Fruit fly (Drosophila melanogaster) whole organism, embryonic: ENCODE measurements around the gene CG9717.

ENCODE experiments used
- Bdp1 ChIP-seq: fragments of 200-800 bp; sonication (Bioruptor generic); optimal IDR thresholded peaks from 3 replicates; lab custom pipeline; 2016; ENCODE audit warnings: missing biosample characterization, missing genetic modification characterization
- CG10267 ChIP-seq: fragments of 200-800 bp; sonication (Bioruptor generic); optimal IDR thresholded peaks from 2 replicates; lab custom pipeline; 2018; ENCODE audit warnings: missing biosample characterization, mild to moderate bottlenecking, missing genetic modification characterization, moderate library complexity
- CG10654 ChIP-seq: fragments of 200-800 bp; sonication (Bioruptor generic); optimal IDR thresholded peaks from 2 replicates; lab custom pipeline; 2016; ENCODE audit warnings: missing biosample characterization, missing genetic modification characterization
- CG12659 ChIP-seq: fragments of 200-800 bp; sonication (Bioruptor generic); optimal IDR thresholded peaks from 3 replicates; lab custom pipeline; 2017; ENCODE audit warnings: mild to moderate bottlenecking, missing biosample characterization, missing genetic modification reagents, missing genetic modification characterization
- CG13775 ChIP-seq: fragments of 200-800 bp; sonication (Bioruptor generic); optimal IDR thresholded peaks from 3 replicates; lab custom pipeline; 2017; ENCODE audit warnings: missing biosample characterization, mild to moderate bottlenecking, missing genetic modification characterization
- CG13894 ChIP-seq: fragments of 200-800 bp; sonication (Bioruptor generic); optimal IDR thresholded peaks from 3 replicates; lab custom pipeline; 2018; ENCODE audit warnings: missing biosample characterization, mild to moderate bottlenecking, missing genetic modification characterization, moderate library complexity
- CG1603 ChIP-seq: fragments of 200-800 bp; sonication (Bioruptor generic); optimal IDR thresholded peaks from 2 replicates; lab custom pipeline; 2019; ENCODE audit warnings: missing biosample characterization, mild to moderate bottlenecking, missing genetic modification characterization, moderate library complexity
- CG16815 ChIP-seq: fragments of 200-800 bp; sonication (Bioruptor generic); optimal IDR thresholded peaks from 3 replicates; lab custom pipeline; 2017; ENCODE audit warnings: missing biosample characterization, mild to moderate bottlenecking, missing genetic modification characterization
- CG17385 ChIP-seq: fragments of 200-800 bp; sonication (Bioruptor generic); optimal IDR thresholded peaks from 3 replicates; lab custom pipeline; 2018; ENCODE audit warnings: missing biosample characterization, mild to moderate bottlenecking, missing genetic modification characterization
- CG2129 ChIP-seq: fragments of 200-800 bp; sonication (Bioruptor generic); IDR thresholded peaks from 2 replicates; pipeline ENCODE4 v1.3.6; 2022; ENCODE audit warnings: missing biosample characterization, missing genetic modification characterization; ENCODE audit not compliant: partially characterized antibody
- CG42726 ChIP-seq: fragments of 200-800 bp; sonication (Bioruptor generic); IDR thresholded peaks from 2 replicates; pipeline ENCODE4 v1.3.6; 2022; ENCODE audit warnings: missing biosample characterization, missing genetic modification characterization; ENCODE audit not compliant: partially characterized antibody
- CG5180 ChIP-seq: fragments of 200-800 bp; sonication (Bioruptor generic); optimal IDR thresholded peaks from 3 replicates; lab custom pipeline; 2017; ENCODE audit warnings: missing biosample characterization, missing genetic modification characterization, mild to moderate bottlenecking, moderate library complexity, missing genetic modification reagents
- CG7271 ChIP-seq: fragments of 200-800 bp; sonication (Bioruptor generic); optimal IDR thresholded peaks from 2 replicates; lab custom pipeline; 2018; ENCODE audit warnings: missing biosample characterization, mild to moderate bottlenecking, missing genetic modification characterization, moderate library complexity
- CG8089 ChIP-seq: fragments of 200-800 bp; sonication (Bioruptor generic); optimal IDR thresholded peaks from 3 replicates; lab custom pipeline; 2016; ENCODE audit warnings: missing biosample characterization, missing genetic modification characterization
- CG9609 ChIP-seq: fragments of 200-800 bp; sonication (Bioruptor generic); optimal IDR thresholded peaks from 3 replicates; lab custom pipeline; 2016; ENCODE audit warnings: missing biosample characterization, missing genetic modification characterization
- CG9727 ChIP-seq: fragments of 200-800 bp; sonication (Bioruptor generic); optimal IDR thresholded peaks from 3 replicates; lab custom pipeline; 2017; ENCODE audit warnings: missing biosample characterization, mild to moderate bottlenecking, missing genetic modification characterization
- CG9876 ChIP-seq: fragments of 200-800 bp; sonication (Bioruptor generic); optimal IDR thresholded peaks from 2 replicates; lab custom pipeline; 2016; ENCODE audit warnings: missing biosample characterization, missing genetic modification characterization
- CHES-1-like ChIP-seq: fragments of 200-800 bp; sonication (Bioruptor generic); optimal IDR thresholded peaks from 2 replicates; lab custom pipeline; 2016; ENCODE audit warnings: missing biosample characterization, missing genetic modification characterization
- CkIIα-i1 ChIP-seq: fragments of 200-800 bp; sonication (Bioruptor generic); IDR thresholded peaks from 2 replicates; pipeline ENCODE4 v1.3.6; 2022; ENCODE audit warnings: missing biosample characterization, missing genetic modification characterization
- Eip74EF ChIP-seq, 2 experiments: fragments of 200-800 bp in 1 of 2; fragments of >200 bp in 1 of 2; sonication (Bioruptor generic) in 1 of 2; optimal IDR thresholded peaks; 2 replicates each; lab custom pipeline; 2017 to 2019; ENCODE audit warnings: missing biosample characterization in 2 of 2, missing genetic modification characterization in 2 of 2, mild to moderate bottlenecking in 1 of 2, moderate library complexity in 1 of 2
- Fer1 ChIP-seq: fragments of 200-800 bp; sonication (Bioruptor generic); optimal IDR thresholded peaks from 2 replicates; lab custom pipeline; 2017; ENCODE audit warnings: missing biosample characterization, mild to moderate bottlenecking, missing genetic modification characterization
- Fer3 ChIP-seq: fragments of 200-800 bp; sonication (Bioruptor generic); optimal IDR thresholded peaks from 2 replicates; lab custom pipeline; 2018; ENCODE audit warnings: missing biosample characterization, mild to moderate bottlenecking, missing genetic modification characterization, moderate library complexity
- Gug ChIP-seq: fragments of 200-800 bp; sonication (Bioruptor generic); IDR thresholded peaks from 4 replicates; pipeline ENCODE4 v1.3.6; 2022; ENCODE audit warnings: missing biosample characterization, missing genetic modification characterization
- Hand ChIP-seq: fragments of 200-800 bp; sonication (Bioruptor generic); optimal IDR thresholded peaks from 2 replicates; lab custom pipeline; 2017; ENCODE audit warnings: mild to moderate bottlenecking, missing biosample characterization, missing genetic modification reagents, missing genetic modification characterization
- HmgD ChIP-seq: fragments of 200-800 bp; sonication (Bioruptor generic); optimal IDR thresholded peaks from 3 replicates; lab custom pipeline; 2016; ENCODE audit warnings: missing biosample characterization, missing genetic modification characterization
- MESR4 ChIP-seq: fragments of 200-800 bp; sonication (Bioruptor generic); optimal IDR thresholded peaks from 2 replicates; lab custom pipeline; 2018; ENCODE audit warnings: missing biosample characterization, mild to moderate bottlenecking, missing genetic modification characterization, moderate library complexity
- Vsx1 ChIP-seq: fragments of 200-800 bp; sonication (Bioruptor generic); optimal IDR thresholded peaks from 2 replicates; lab custom pipeline; 2017; ENCODE audit warnings: missing biosample characterization, mild to moderate bottlenecking, missing genetic modification characterization, missing genetic modification reagents
- al ChIP-seq: fragments of 200-800 bp; sonication (Bioruptor generic); IDR thresholded peaks from 2 replicates; pipeline ENCODE4 v1.3.6; 2022; ENCODE audit warnings: missing biosample characterization, missing genetic modification characterization
- ara ChIP-seq: fragments of 200-800 bp; sonication (Bioruptor generic); IDR thresholded peaks from 2 replicates; pipeline ENCODE4 v1.3.6; 2022; ENCODE audit warnings: missing biosample characterization, missing genetic modification characterization
- bowl ChIP-seq: fragments of 200-800 bp; sonication (Bioruptor generic); IDR thresholded peaks from 2 replicates; pipeline ENCODE4 v1.3.6; 2022; ENCODE audit warnings: missing biosample characterization, missing genetic modification characterization
- btn ChIP-seq: fragments of 200-800 bp; sonication (Bioruptor generic); optimal IDR thresholded peaks from 2 replicates; lab custom pipeline; 2016; ENCODE audit warnings: missing biosample characterization, missing genetic modification characterization
- cg ChIP-seq: fragments of 200-800 bp; sonication (Bioruptor generic); optimal IDR thresholded peaks from 3 replicates; lab custom pipeline; 2019; ENCODE audit warnings: missing biosample characterization, mild to moderate bottlenecking, missing genetic modification characterization, moderate library complexity
- crol ChIP-seq: fragments of 200-800 bp; sonication (Bioruptor generic); IDR thresholded peaks from 2 replicates; pipeline ENCODE4 v1.3.6; 2022; ENCODE audit warnings: missing biosample characterization, missing genetic modification characterization
- dm ChIP-seq: fragments of 200-800 bp; sonication (Bioruptor generic); optimal IDR thresholded peaks from 3 replicates; lab custom pipeline; 2016; ENCODE audit warnings: missing biosample characterization, missing genetic modification characterization
- emc ChIP-seq: fragments of 200-800 bp; sonication (Bioruptor generic); optimal IDR thresholded peaks from 2 replicates; lab custom pipeline; 2016; ENCODE audit warnings: missing biosample characterization, missing genetic modification characterization
- gsb-n ChIP-seq: fragments of 200-800 bp; sonication (Bioruptor generic); optimal IDR thresholded peaks from 3 replicates; lab custom pipeline; 2018; ENCODE audit warnings: missing biosample characterization, mild to moderate bottlenecking, missing genetic modification characterization
- hb ChIP-seq: fragments of 200-800 bp; sonication (Bioruptor generic); IDR thresholded peaks from 3 replicates; pipeline ENCODE4 v1.3.6; 2022; ENCODE audit warnings: missing biosample characterization, missing genetic modification characterization; ENCODE audit not compliant: partially characterized antibody
- lbe ChIP-seq: fragments of 200-800 bp; sonication (Bioruptor generic); optimal IDR thresholded peaks from 2 replicates; lab custom pipeline; 2016; ENCODE audit warnings: missing biosample characterization, mild to moderate bottlenecking, missing genetic modification characterization
- nmo ChIP-seq: fragments of 200-800 bp; sonication (Bioruptor generic); optimal IDR thresholded peaks from 2 replicates; lab custom pipeline; 2018; ENCODE audit warnings: missing biosample characterization, mild to moderate bottlenecking, missing genetic modification characterization, moderate library complexity
- pan ChIP-seq, 4 experiments: fragments of >200 bp in 3 of 4; fragments of 200-800 bp in 1 of 4; sonication (Bioruptor generic) in 1 of 4; optimal IDR thresholded peaks in 3 of 4; IDR thresholded peaks in 1 of 4; 2 replicates each; pipeline versions ENCODE4 v1.3.6 to Lab custom; 2017 to 2022; ENCODE audit warnings: missing biosample characterization in 2 of 4, missing genetic modification characterization in 2 of 4, mixed read lengths in 1 of 4
- schlank ChIP-seq: fragments of 200-800 bp; sonication (Bioruptor generic); optimal IDR thresholded peaks from 2 replicates; lab custom pipeline; 2018; ENCODE audit warnings: missing biosample characterization, mild to moderate bottlenecking, missing genetic modification characterization
- sd ChIP-seq: fragments of 200-800 bp; sonication (Bioruptor generic); optimal IDR thresholded peaks from 3 replicates; lab custom pipeline; 2018; ENCODE audit warnings: missing biosample characterization, mild to moderate bottlenecking, missing genetic modification characterization, moderate library complexity
- tup ChIP-seq: fragments of 200-800 bp; sonication (Bioruptor generic); optimal IDR thresholded peaks from 2 replicates; lab custom pipeline; 2016; ENCODE audit warnings: missing biosample characterization, mild to moderate bottlenecking, missing genetic modification characterization, moderate library complexity
- zen ChIP-seq: fragments of 200-800 bp; sonication (Bioruptor generic); optimal IDR thresholded peaks from 3 replicates; lab custom pipeline; 2018; ENCODE audit warnings: missing biosample characterization, mild to moderate bottlenecking, missing genetic modification characterization, moderate library complexity
- zfh2 ChIP-seq: fragments of 200-800 bp; sonication (Bioruptor generic); optimal IDR thresholded peaks from 2 replicates; lab custom pipeline; 2016; ENCODE audit warnings: missing biosample characterization, missing genetic modification characterization

CG9717 gene

DNA sequence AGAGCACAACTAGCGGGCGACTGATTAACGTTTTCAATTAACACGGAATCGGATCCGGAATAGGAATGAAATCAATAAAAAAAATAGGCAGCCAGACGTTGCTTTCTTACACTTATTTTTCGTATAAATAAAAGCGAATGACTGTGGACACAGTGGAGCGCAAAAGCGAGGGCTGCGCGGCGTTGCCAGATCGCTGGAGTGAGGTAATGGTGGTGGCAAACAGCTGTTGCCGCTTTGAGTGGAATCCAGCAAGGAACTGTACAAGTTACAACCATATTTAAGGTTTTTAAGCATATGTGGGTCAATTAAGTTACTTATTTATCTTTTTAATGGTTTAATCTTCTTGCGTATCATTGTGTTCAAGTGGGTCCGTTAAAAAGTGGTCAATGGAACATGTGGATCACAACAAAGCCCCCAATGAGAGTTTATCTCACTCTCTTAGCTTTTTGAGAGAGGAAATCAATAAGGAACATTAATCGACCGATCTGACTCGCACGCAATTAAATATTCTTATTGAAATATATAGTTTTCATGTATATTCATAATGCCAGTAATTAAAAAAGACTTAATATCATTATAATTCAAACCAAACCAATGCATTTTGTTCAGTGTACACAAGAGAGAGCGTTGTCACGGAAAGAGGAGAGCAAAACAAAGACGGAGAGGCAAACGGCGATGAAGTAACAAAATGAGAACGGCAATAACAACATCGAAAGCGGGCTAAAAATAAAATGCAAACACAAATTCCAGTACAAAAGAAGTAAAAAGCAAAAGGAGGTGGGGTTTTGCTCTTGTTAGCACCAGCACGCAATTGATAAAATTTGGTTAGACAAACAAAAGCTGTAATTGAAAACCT is 13.3 kb upstream of the CG9717 start (continued):
- TF ChIP-seq gsb-n (tag; lab: Kevin White, UChicago) (peak; percentile 91), pan (optimal IDR thresholded peaks at IDR 0.05; lab: Kevin White, UChicago) (no peak), pan (GFP tag; optimal IDR thresholded peaks at IDR 0.05 in 1 of 2, IDR thresholded peaks at IDR 0.05 in 1 of 2) (peak in 1 of 2 experiments; percentile 96), lbe (GFP tag; lab: Kevin White, UChicago) (peak; percentile 92), CkIIα-i1 (GFP tag; lab: Robert Waterston, UW) (peak; percentile 55; the same call in 1 of the 2 replicates), Fer3 (tag; lab: Kevin White, UChicago) (peak; percentile 89), btn (GFP tag; lab: Kevin White, UChicago) (peak; percentile 58), Hand (GFP tag; lab: Kevin White, UChicago) (peak; percentile 83), tup (GFP tag; lab: Kevin White, UChicago) (peak; percentile 71), dm (peak; percentile 76), CG16815 (peak; percentile 64), HmgD (GFP tag; lab: Kevin White, UChicago) (peak; percentile 31), bowl (GFP tag; lab: Robert Waterston, UW) (peak; percentile 92), CG9609 (GFP tag; lab: Kevin White, UChicago) (peak; percentile 81), al (GFP tag; lab: Robert Waterston, UW) (peak; percentile 85), nmo (peak; percentile 92), CG8089 (peak; percentile 69), Eip74EF (GFP tag; optimal IDR thresholded peaks at IDR 0.05; lab: Kevin White, UChicago) (peak in 1 of 2 experiments; percentile 90), CG10267 (tag; lab: Kevin White, UChicago) (peak; percentile 88), CG12659 (GFP tag; lab: Kevin White, UChicago) (peak; percentile 88), MESR4 (GFP tag; lab: Kevin White, UChicago) (peak; percentile 22), schlank (tag; lab: Kevin White, UChicago) (peak; percentile 66), CG13775 (peak; percentile 86), CG10654 (peak; percentile 83), CHES-1-like (peak; percentile 86), CG42726 (no peak), cg (no peak), zfh2 (peak; percentile 82), CG13894 (peak; percentile 78), Gug (GFP tag; lab: Robert Waterston, UW) (peak; percentile 79), zen (tag; lab: Kevin White, UChicago) (peak; percentile 80), ara (GFP tag; lab: Robert Waterston, UW) (peak; percentile 93), CG9876 (GFP tag; lab: Kevin White, UChicago) (peak; percentile 69), Vsx1 (GFP tag; lab: Kevin White, UChicago) (peak; percentile 80), Bdp1 (GFP tag; lab: Kevin White, UChicago) (peak; percentile 82), Fer1 (GFP tag; lab: Kevin White, UChicago) (peak; percentile 93), CG2129 (GFP tag; lab: Robert Waterston, UW) (no peak), sd (tag; lab: Kevin White, UChicago) (peak; percentile 90), emc (peak; percentile 81), CG7271 (peak; percentile 24), hb (GFP tag; lab: Robert Waterston, UW) (no peak), CG9727 (peak; percentile 92), crol (no peak), CG17385 (GFP tag; lab: Kevin White, UChicago) (peak; percentile 88), CG5180 (peak; percentile 70), CG1603 (peak; percentile 90)
